Worm (Caenorhabditis elegans) whole organism, L3 larva: Measurements from ENCODE around the gene T19H12.3.

Experiments
- ceh-82 ChIP-seq: fragments of 150-350 bp; optimal IDR thresholded peaks from 2 replicates; lab custom pipeline; 2014; ENCODE audit warnings: missing biosample characterization, missing genetic modification characterization
- ceh-9 ChIP-seq: sonication (generic microtip); optimal IDR thresholded peaks from 2 replicates; lab custom pipeline; 2018; ENCODE audit warnings: missing biosample characterization, missing genetic modification characterization
- egl-5 ChIP-seq: fragments of 150-350 bp; optimal IDR thresholded peaks from 2 replicates; lab custom pipeline; 2017; ENCODE audit warnings: missing biosample characterization, missing genetic modification reagents, missing genetic modification characterization, inconsistent platforms
- elt-3 ChIP-seq, 3 experiments: fragments of 150-350 bp in 1 of 3; sonication (generic microtip) in 2 of 3; optimal IDR thresholded peaks; 2 replicates in 2 of 3; 4 replicates in 1 of 3; lab custom pipeline; 2014 to 2017; ENCODE audit warnings: missing biosample characterization in 3 of 3, missing genetic modification characterization in 3 of 3
- fos-1 ChIP-seq: fragments of 150-350 bp; optimal IDR thresholded peaks from 2 replicates; lab custom pipeline; 2014; ENCODE audit warnings: missing biosample characterization, missing genetic modification characterization
- lin-39 ChIP-seq: fragments of 150-350 bp; optimal IDR thresholded peaks from 2 replicates; lab custom pipeline; 2018; ENCODE audit warnings: missing biosample characterization, missing genetic modification reagents, missing genetic modification characterization
- nhr-11 ChIP-seq: fragments of 150-350 bp; optimal IDR thresholded peaks from 2 replicates; lab custom pipeline; 2014; ENCODE audit warnings: missing biosample characterization, missing genetic modification characterization
- nhr-237 ChIP-seq: fragments of 150-350 bp; optimal IDR thresholded peaks from 2 replicates; lab custom pipeline; 2014; ENCODE audit warnings: missing biosample characterization, missing genetic modification characterization
- nhr-76 ChIP-seq: fragments of 150-350 bp; sonication (generic microtip); optimal IDR thresholded peaks from 5 replicates; lab custom pipeline; 2014; ENCODE audit warnings: missing biosample characterization, missing genetic modification characterization
- pha-4 ChIP-seq: fragments of 150-350 bp; optimal IDR thresholded peaks from 2 replicates; lab custom pipeline; 2014; ENCODE audit warnings: missing biosample characterization, missing genetic modification reagents, missing genetic modification characterization
- snpc-4 ChIP-seq: fragments of 150-350 bp; optimal IDR thresholded peaks from 2 replicates; lab custom pipeline; 2014; ENCODE audit warnings: missing biosample characterization, missing genetic modification characterization
- unc-39 ChIP-seq: sonication (generic microtip); optimal IDR thresholded peaks from 4 replicates; lab custom pipeline; 2017; ENCODE audit warnings: missing biosample characterization, missing genetic modification characterization
- unc-62 ChIP-seq: fragments of 150-350 bp; sonication (generic microtip); optimal IDR thresholded peaks from 4 replicates; lab custom pipeline; 2014; ENCODE audit warnings: missing biosample characterization, missing genetic modification reagents, missing genetic modification characterization
- ztf-11 ChIP-seq: fragments of 150-350 bp; optimal IDR thresholded peaks from 2 replicates; lab custom pipeline; 2014; ENCODE audit warnings: missing biosample characterization, missing genetic modification characterization

DNA sequence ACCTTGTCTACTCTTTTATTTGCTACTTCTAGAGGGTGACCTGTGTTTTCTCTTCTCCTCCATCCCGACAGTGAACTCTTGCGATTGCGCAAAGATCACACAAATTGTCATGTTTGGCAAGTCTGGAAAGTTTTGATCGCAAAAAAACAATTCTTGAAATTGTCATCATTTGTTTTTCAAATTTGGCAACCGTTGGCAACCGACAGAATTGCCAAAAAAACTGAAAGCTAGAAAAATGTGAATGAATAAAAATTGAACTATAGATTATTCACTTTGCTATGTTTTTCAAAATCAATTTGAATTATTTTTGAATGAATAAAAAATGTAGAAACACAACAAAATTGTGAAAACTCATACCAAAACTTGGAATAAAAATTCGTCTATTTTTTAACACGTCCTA lies 9.5 kb downstream of the T19H12.3 start, which contains the start of gene ugt-11:
- TF ChIP-seq nhr-76 (tag; lab: Kevin White, UChicago), result no peak
- TF ChIP-seq elt-3 (tag; optimal IDR thresholded peaks at IDR 0.05; lab: Kevin White, UChicago), result no peak
- no peak for TF ChIP-seq nhr-237 (tag; lab: Kevin White, UChicago)
- TF ChIP-seq ceh-9 (tag; lab: Kevin White, UChicago), result no peak
- TF ChIP-seq fos-1, result no peak
- TF ChIP-seq pha-4 (tag; lab: Kevin White, UChicago), result no peak
- TF ChIP-seq unc-62 (GFP tag; lab: Kevin White, UChicago), result no peak
- no peak for TF ChIP-seq lin-39
- TF ChIP-seq nhr-11 (tag; lab: Kevin White, UChicago), result no peak
- TF ChIP-seq unc-39 (tag; lab: Kevin White, UChicago), result no peak
- TF ChIP-seq ztf-11 (tag; lab: Kevin White, UChicago), result no peak
- no peak for TF ChIP-seq ceh-82 (tag; lab: Kevin White, UChicago)
- no peak for TF ChIP-seq egl-5 (tag; lab: Kevin White, UChicago)
- no peak for TF ChIP-seq snpc-4 (tag; lab: Kevin White, UChicago)
